Worm (Caenorhabditis elegans): Measurements from ENCODE around the gene fubl-2.

DNA sequence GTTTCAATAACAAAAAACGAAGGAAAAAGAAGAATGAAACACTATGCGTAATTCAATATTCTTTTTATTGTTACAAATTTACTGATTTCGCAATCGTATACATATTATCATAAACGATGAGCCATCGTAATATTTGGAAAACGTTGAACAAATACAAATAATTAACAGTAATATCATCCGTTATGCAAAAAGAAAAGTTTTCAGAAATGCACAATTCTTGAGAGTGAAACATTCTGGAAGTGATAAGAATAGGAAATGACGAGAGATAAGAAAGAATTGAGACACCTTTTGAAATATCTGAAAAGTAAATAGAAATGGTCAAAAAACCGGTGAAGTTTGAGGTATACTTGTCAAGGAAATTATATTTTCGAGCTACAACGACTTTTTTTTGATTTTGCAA lies 6.1 kb downstream of the fubl-2 start:
- TF ChIP-seq snpc-4 (tag; optimal IDR thresholded peaks at IDR 0.05) (no peak), lin-39 (tag; optimal IDR thresholded peaks at IDR 0.05) (no peak)
